Fruit fly (Drosophila melanogaster) whole organism, embryonic: ENCODE results near the gene TFAM.

Experiments
- BEAF-32 ChIP-seq: fragments of 200-800 bp; sonication (Bioruptor generic); optimal IDR thresholded peaks from 3 replicates; lab custom pipeline; 2017; ENCODE audit warnings: missing biosample characterization, missing genetic modification characterization, mild to moderate bottlenecking, moderate library complexity, missing genetic modification reagents
- Blimp-1 ChIP-seq: fragments of 200-800 bp; sonication (Bioruptor generic); optimal IDR thresholded peaks from 3 replicates; lab custom pipeline; 2018; ENCODE audit warnings: missing biosample characterization, missing genetic modification characterization, mild to moderate bottlenecking, moderate library complexity, missing genetic modification reagents
- CG10267 ChIP-seq: fragments of 200-800 bp; sonication (Bioruptor generic); optimal IDR thresholded peaks from 2 replicates; lab custom pipeline; 2018; ENCODE audit warnings: missing biosample characterization, mild to moderate bottlenecking, missing genetic modification characterization, moderate library complexity
- CG12071 ChIP-seq: fragments of 200-800 bp; sonication (Bioruptor generic); optimal IDR thresholded peaks from 3 replicates; lab custom pipeline; 2018; ENCODE audit warnings: missing biosample characterization, mild to moderate bottlenecking, missing genetic modification characterization
- CG12104 ChIP-seq: fragments of 200-800 bp; sonication (Bioruptor generic); optimal IDR thresholded peaks from 3 replicates; lab custom pipeline; 2016; ENCODE audit warnings: missing biosample characterization, missing genetic modification characterization
- CG13296 ChIP-seq: fragments of 200-800 bp; sonication (Bioruptor generic); optimal IDR thresholded peaks from 3 replicates; lab custom pipeline; 2018; ENCODE audit warnings: missing biosample characterization, mild to moderate bottlenecking, missing genetic modification characterization
- CG14710 ChIP-seq: fragments of 200-800 bp; sonication (Bioruptor generic); optimal IDR thresholded peaks from 3 replicates; lab custom pipeline; 2019; ENCODE audit warnings: missing biosample characterization, mild to moderate bottlenecking, missing genetic modification characterization, moderate library complexity
- CG1529 ChIP-seq: fragments of 200-800 bp; sonication (Bioruptor generic); optimal IDR thresholded peaks from 3 replicates; lab custom pipeline; 2018; ENCODE audit warnings: missing biosample characterization, missing genetic modification characterization
- CG17829 ChIP-seq: fragments of 200-800 bp; optimal IDR thresholded peaks from 2 replicates; lab custom pipeline; 2019; ENCODE audit warnings: missing biosample characterization, mild to moderate bottlenecking, missing genetic modification characterization, moderate library complexity
- CG18599 ChIP-seq: fragments of 200-800 bp; sonication (Bioruptor generic); optimal IDR thresholded peaks from 3 replicates; lab custom pipeline; 2017; ENCODE audit warnings: missing biosample characterization, missing genetic modification characterization, mild to moderate bottlenecking, moderate library complexity, missing genetic modification reagents
- CG2202 ChIP-seq: fragments of 200-800 bp; sonication (Bioruptor generic); optimal IDR thresholded peaks from 2 replicates; lab custom pipeline; 2018; ENCODE audit warnings: missing biosample characterization, mild to moderate bottlenecking, missing genetic modification characterization
- CG2889 ChIP-seq: fragments of 200-800 bp; sonication (Bioruptor generic); IDR thresholded peaks from 3 replicates; pipeline ENCODE4 v1.3.6; 2022; ENCODE audit warnings: missing biosample characterization, missing genetic modification characterization
- CG30403 ChIP-seq: fragments of 200-800 bp; sonication (Bioruptor generic); optimal IDR thresholded peaks from 3 replicates; lab custom pipeline; 2016; ENCODE audit warnings: missing biosample characterization, missing genetic modification characterization
- CG31388 ChIP-seq: fragments of 200-800 bp; sonication (Bioruptor generic); optimal IDR thresholded peaks from 2 replicates; lab custom pipeline; 2016; ENCODE audit warnings: missing biosample characterization, missing genetic modification characterization
- CG3163 ChIP-seq: fragments of 200-800 bp; sonication (Bioruptor generic); optimal IDR thresholded peaks from 3 replicates; lab custom pipeline; 2016; ENCODE audit warnings: missing biosample characterization, missing genetic modification characterization
- CG4404 ChIP-seq: fragments of 200-800 bp; sonication (Bioruptor generic); IDR thresholded peaks from 2 replicates; pipeline ENCODE4 v1.3.6; 2022; ENCODE audit warnings: missing biosample characterization, missing genetic modification characterization
- CG6175 ChIP-seq: fragments of 200-800 bp; sonication (Bioruptor generic); IDR thresholded peaks from 3 replicates; pipeline ENCODE4 v1.3.6; 2022; ENCODE audit warnings: missing biosample characterization, missing genetic modification characterization
- CG6254 ChIP-seq: fragments of 200-800 bp; sonication (Bioruptor generic); optimal IDR thresholded peaks from 3 replicates; lab custom pipeline; 2017; ENCODE audit warnings: mild to moderate bottlenecking, missing biosample characterization, missing genetic modification reagents, missing genetic modification characterization
- CG7963 ChIP-seq: fragments of 200-800 bp; sonication (Bioruptor generic); IDR thresholded peaks from 3 replicates; pipeline ENCODE4 v1.3.6; 2022; ENCODE audit warnings: missing biosample characterization, missing genetic modification characterization; ENCODE audit not compliant: partially characterized antibody
- CG8765 ChIP-seq: fragments of 200-800 bp; sonication (Bioruptor generic); IDR thresholded peaks from 2 replicates; pipeline ENCODE4 v1.3.6; 2022; ENCODE audit warnings: missing biosample characterization, missing genetic modification characterization
- CG9876 ChIP-seq: fragments of 200-800 bp; sonication (Bioruptor generic); optimal IDR thresholded peaks from 2 replicates; lab custom pipeline; 2016; ENCODE audit warnings: missing biosample characterization, missing genetic modification characterization
- Camta ChIP-seq: fragments of 200-800 bp; sonication (Bioruptor generic); optimal IDR thresholded peaks from 2 replicates; lab custom pipeline; 2016; ENCODE audit warnings: missing biosample characterization, missing genetic modification characterization
- Dp ChIP-seq: fragments of 200-800 bp; sonication (Bioruptor generic); optimal IDR thresholded peaks from 2 replicates; lab custom pipeline; 2018; ENCODE audit warnings: missing biosample characterization, mild to moderate bottlenecking, missing genetic modification characterization, moderate library complexity
- E2f1 ChIP-seq: fragments of 200-800 bp; sonication (Bioruptor generic); IDR thresholded peaks from 2 replicates; pipeline ENCODE4 v1.3.6; 2022; ENCODE audit warnings: missing biosample characterization, missing genetic modification characterization
- E2f2 ChIP-seq: fragments of 200-800 bp; sonication (Bioruptor generic); IDR thresholded peaks from 2 replicates; pipeline ENCODE4 v1.3.6; 2022; ENCODE audit warnings: missing biosample characterization, missing genetic modification characterization
- Gsc ChIP-seq: fragments of 200-800 bp; sonication (Bioruptor generic); IDR thresholded peaks from 2 replicates; pipeline ENCODE4 v1.3.6; 2022; ENCODE audit warnings: missing biosample characterization, missing genetic modification characterization
- Hr3 ChIP-seq: fragments of 200-800 bp; sonication (Bioruptor generic); optimal IDR thresholded peaks from 3 replicates; lab custom pipeline; 2016; ENCODE audit warnings: missing biosample characterization, missing genetic modification characterization
- Hsf ChIP-seq: fragments of 200-800 bp; sonication (Bioruptor generic); optimal IDR thresholded peaks from 3 replicates; lab custom pipeline; 2016; ENCODE audit warnings: missing biosample characterization, missing genetic modification characterization
- Kr ChIP-seq: fragments of 200-800 bp; sonication (Bioruptor generic); optimal IDR thresholded peaks from 2 replicates; lab custom pipeline; 2017; ENCODE audit warnings: missing biosample characterization, mild to moderate bottlenecking, missing genetic modification characterization
- Max ChIP-seq: fragments of 200-800 bp; sonication (Bioruptor generic); optimal IDR thresholded peaks from 2 replicates; lab custom pipeline; 2016; ENCODE audit warnings: missing biosample characterization, mild to moderate bottlenecking, missing genetic modification characterization
- NFAT ChIP-seq: fragments of 200-800 bp; sonication (Bioruptor generic); IDR thresholded peaks from 2 replicates; pipeline ENCODE4 v1.3.6; 2022; ENCODE audit warnings: missing biosample characterization, missing genetic modification characterization
- Oaz ChIP-seq: fragments of 200-800 bp; sonication (Bioruptor generic); IDR thresholded peaks from 2 replicates; pipeline ENCODE4 v1.3.6; 2022; ENCODE audit warnings: missing biosample characterization, missing genetic modification characterization
- Opbp ChIP-seq: fragments of 200-800 bp; sonication (Bioruptor generic); IDR thresholded peaks from 3 replicates; pipeline ENCODE4 v1.3.6; 2022; ENCODE audit warnings: missing biosample characterization, missing genetic modification characterization; ENCODE audit not compliant: partially characterized antibody
- Poxn ChIP-seq: fragments of 200-800 bp; sonication (Bioruptor generic); IDR thresholded peaks from 2 replicates; pipeline ENCODE4 v1.3.6; 2022; ENCODE audit warnings: missing biosample characterization, missing genetic modification characterization
- Xbp1 ChIP-seq: fragments of 200-800 bp; sonication (Bioruptor generic); optimal IDR thresholded peaks from 3 replicates; lab custom pipeline; 2016; ENCODE audit warnings: missing biosample characterization, mild to moderate bottlenecking, missing genetic modification characterization
- fd64A ChIP-seq: fragments of 200-800 bp; sonication (Bioruptor generic); optimal IDR thresholded peaks from 3 replicates; lab custom pipeline; 2018; ENCODE audit warnings: missing biosample characterization, mild to moderate bottlenecking, missing genetic modification characterization
- gce ChIP-seq: fragments of 200-800 bp; sonication (Bioruptor generic); IDR thresholded peaks from 3 replicates; pipeline ENCODE4 v1.3.6; 2022; ENCODE audit warnings: missing biosample characterization, missing genetic modification characterization
- grau ChIP-seq: fragments of 200-800 bp; optimal IDR thresholded peaks from 3 replicates; lab custom pipeline; 2019; ENCODE audit warnings: missing biosample characterization, mild to moderate bottlenecking, missing genetic modification characterization, moderate library complexity
- insv ChIP-seq, 2 experiments: fragments of 200-800 bp; sonication (Bioruptor generic); optimal IDR thresholded peaks; 3 replicates each; lab custom pipeline; 2016 to 2018; ENCODE audit warnings: missing biosample characterization in 2 of 2, missing genetic modification characterization in 2 of 2
- otp ChIP-seq: fragments of 200-800 bp; sonication (Bioruptor generic); IDR thresholded peaks from 3 replicates; pipeline ENCODE4, ENCODE4 v1.3.6; 2022; ENCODE audit warnings: missing biosample characterization, missing genetic modification characterization
- pros ChIP-seq: fragments of 200-800 bp; sonication (Bioruptor generic); optimal IDR thresholded peaks from 3 replicates; lab custom pipeline; 2019; ENCODE audit warnings: missing biosample characterization, mild to moderate bottlenecking, missing genetic modification characterization, moderate library complexity
- pzg ChIP-seq: fragments of 200-800 bp; sonication (Bioruptor generic); optimal IDR thresholded peaks from 3 replicates; lab custom pipeline; 2018; ENCODE audit warnings: missing biosample characterization, mild to moderate bottlenecking, missing genetic modification characterization, moderate library complexity
- run ChIP-seq: fragments of 200-800 bp; sonication (Bioruptor generic); optimal IDR thresholded peaks from 3 replicates; lab custom pipeline; 2018; ENCODE audit warnings: missing biosample characterization, mild to moderate bottlenecking, missing genetic modification characterization
- tgo ChIP-seq: fragments of 200-800 bp; sonication (Bioruptor generic); IDR thresholded peaks from 3 replicates; pipeline ENCODE4 v1.3.6; 2022; ENCODE audit warnings: missing biosample characterization, missing genetic modification characterization
- toy ChIP-seq: fragments of 200-800 bp; sonication (Bioruptor generic); IDR thresholded peaks from 2 replicates; pipeline ENCODE4 v1.3.6; 2022; ENCODE audit warnings: missing biosample characterization, missing genetic modification characterization
- twi ChIP-seq: fragments of 200-800 bp; optimal IDR thresholded peaks from 2 replicates; lab custom pipeline; 2019; ENCODE audit warnings: missing biosample characterization, mild to moderate bottlenecking, missing genetic modification characterization, moderate library complexity
- z ChIP-seq: fragments of 200-800 bp; sonication (Bioruptor generic); IDR thresholded peaks from 3 replicates; pipeline ENCODE4 v1.3.6; 2022; ENCODE audit warnings: missing biosample characterization, missing genetic modification characterization
- zen ChIP-seq: fragments of 200-800 bp; sonication (Bioruptor generic); optimal IDR thresholded peaks from 3 replicates; lab custom pipeline; 2018; ENCODE audit warnings: missing biosample characterization, mild to moderate bottlenecking, missing genetic modification characterization, moderate library complexity
- zf30C ChIP-seq: fragments of 200-800 bp; sonication (Bioruptor generic); optimal IDR thresholded peaks from 3 replicates; lab custom pipeline; 2018; ENCODE audit warnings: missing biosample characterization, mild to moderate bottlenecking, missing genetic modification characterization

The TFAM gene

DNA sequence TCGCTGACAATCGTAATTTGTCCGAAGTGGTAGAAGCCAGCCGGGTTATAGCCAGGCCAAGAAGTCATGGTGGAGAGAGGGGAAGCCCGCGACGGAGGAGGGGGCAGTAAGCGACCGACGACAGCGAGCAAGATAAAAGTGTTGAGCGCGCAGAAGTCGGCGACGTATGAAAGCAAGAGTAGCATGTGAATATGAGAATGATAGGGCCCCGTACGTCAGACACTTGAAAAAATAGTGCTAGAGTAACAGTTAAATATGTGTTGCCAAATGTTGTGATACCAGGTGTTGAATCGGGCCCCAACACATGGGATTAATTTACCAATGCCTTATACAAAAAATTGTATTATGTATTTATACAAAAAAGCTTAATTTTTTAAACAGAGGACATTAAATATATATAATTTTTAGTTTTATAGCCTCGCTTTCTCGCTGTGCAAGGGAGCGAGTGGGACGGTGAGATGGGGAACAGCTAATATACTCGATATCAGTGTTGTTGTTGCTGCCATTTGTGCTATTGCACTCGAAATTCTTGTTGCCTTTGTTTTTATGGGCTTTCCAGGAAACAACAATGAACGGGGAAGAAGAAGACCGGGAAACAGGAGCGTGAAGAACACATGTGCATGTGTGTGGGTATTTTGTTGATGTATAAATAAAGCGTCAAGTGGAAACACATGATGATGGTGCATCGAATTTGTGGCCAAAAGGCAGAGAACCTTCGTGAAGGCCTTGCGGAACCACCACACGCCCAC, 26.8 kb downstream of the TFAM start (continued):
- TF ChIP-seq CG17829 (tag; lab: Kevin White, UChicago), result peak; percentile 92
- peak; percentile 85 for TF ChIP-seq CG4404 (GFP tag; lab: Robert Waterston, UW)
- peak; percentile 39 for TF ChIP-seq CG31388
- 0 out of 3 replicates have a peak, but pooled peaks have one; percentile 4 for TF ChIP-seq z (GFP tag; lab: Robert Waterston, UW)
- TF ChIP-seq Xbp1 (GFP tag; lab: Kevin White, UChicago), result peak; percentile 84
- TF ChIP-seq NFAT, result peak; percentile 33; the same call in 1 of the 2 replicates
- no peak for TF ChIP-seq insv (GFP tag; optimal IDR thresholded peaks at IDR 0.05; lab: Kevin White, UChicago)
- peak; percentile 69; the same call in 1 of the 2 replicates for TF ChIP-seq toy (GFP tag; lab: Robert Waterston, UW)
- no peak for TF ChIP-seq Camta
- peak; percentile 82 for TF ChIP-seq CG6254 (GFP tag; lab: Kevin White, UChicago)
- no peak for TF ChIP-seq Dp
- TF ChIP-seq zen, result peak; percentile 64
- no peak for TF ChIP-seq pzg (GFP tag; lab: Kevin White, UChicago)
- TF ChIP-seq pros (GFP tag; lab: Kevin White, UChicago), result no peak
- TF ChIP-seq CG2202 (tag; lab: Kevin White, UChicago), result peak; percentile 75
- TF ChIP-seq Blimp-1 (GFP tag; lab: Kevin White, UChicago), result peak; percentile 93
- peak; percentile 73 for TF ChIP-seq CG13296
- TF ChIP-seq Hr3 (GFP tag; lab: Kevin White, UChicago), result peak; percentile 83
- TF ChIP-seq twi (tag; lab: Kevin White, UChicago), result peak; percentile 99
- peak; percentile 77 for TF ChIP-seq CG1529
- TF ChIP-seq E2f2, result peak; percentile 42; the same call in 1 of the 2 replicates
- peak; percentile 84 for TF ChIP-seq CG12104 (GFP tag; lab: Kevin White, UChicago)
- TF ChIP-seq Max (GFP tag; lab: Kevin White, UChicago), result peak; percentile 68
- peak; percentile 97 for TF ChIP-seq zf30C
- TF ChIP-seq BEAF-32 (GFP tag; lab: Kevin White, UChicago), result no peak
- peak; percentile 87 for TF ChIP-seq grau
- TF ChIP-seq Opbp (GFP tag; lab: Robert Waterston, UW), result no peak
- no peak for TF ChIP-seq CG3163 (GFP tag; lab: Kevin White, UChicago)
- TF ChIP-seq CG6175 (GFP tag; lab: Robert Waterston, UW), result peak; percentile 64; the same call in 1 of the 3 replicates
- TF ChIP-seq Hsf (GFP tag; lab: Kevin White, UChicago), result peak; percentile 67
- no peak for TF ChIP-seq Gsc (GFP tag; lab: Robert Waterston, UW)
- peak; percentile 81 for TF ChIP-seq CG30403
- peak; percentile 89 for TF ChIP-seq tgo
- TF ChIP-seq CG14710, result peak; percentile 83
- TF ChIP-seq CG10267, result peak; percentile 83
- no peak for TF ChIP-seq CG7963 (GFP tag; lab: Robert Waterston, UW)
- 0 out of 3 replicates have a peak, but pooled peaks have one; percentile 20 for TF ChIP-seq gce (GFP tag; lab: Robert Waterston, UW)
- TF ChIP-seq E2f1, result peak; percentile 75
- TF ChIP-seq Kr (GFP tag; lab: Kevin White, UChicago), result no peak
- no peak; the same call in 1 of the 2 replicates for TF ChIP-seq CG8765
- peak; percentile 77 for TF ChIP-seq otp (GFP tag; lab: Robert Waterston, UW)
- 0 out of 2 replicates have a peak, but pooled peaks have one; percentile 39 for TF ChIP-seq Poxn (GFP tag; lab: Robert Waterston, UW)
- no peak for TF ChIP-seq CG9876 (GFP tag; lab: Kevin White, UChicago)
- TF ChIP-seq fd64A (GFP tag; lab: Kevin White, UChicago), result no peak
- TF ChIP-seq Oaz, result peak; percentile 69
- TF ChIP-seq run (tag; lab: Kevin White, UChicago), result peak; percentile 41
- TF ChIP-seq CG12071 (GFP tag; lab: Kevin White, UChicago), result peak; percentile 66
- peak; percentile 92 for TF ChIP-seq CG18599 (GFP tag; lab: Kevin White, UChicago)
- peak; percentile 73 for TF ChIP-seq CG2889 (GFP tag; lab: Robert Waterston, UW)
